Worm (Caenorhabditis elegans): ENCODE measurements around the gene C35D10.6.

ce11 chrIII:4863127-4863526 lies 4.0 kb downstream of the C35D10.6 start, which contains the start of gene coq-8:
- TF ChIP-seq nhr-67 (tag; optimal IDR thresholded peaks at IDR 0.05) (no peak), nhr-76 (tag; optimal IDR thresholded peaks at IDR 0.05) (no peak), nhr-25 (tag; optimal IDR thresholded peaks at IDR 0.05) (no peak), tbx-2 (tag; optimal IDR thresholded peaks at IDR 0.05) (no peak), pha-4 (tag; optimal IDR thresholded peaks at IDR 0.05) (no peak)

All from whole organism, L3 larva.